Fruit fly (Drosophila melanogaster) whole organism, wandering third instar larva: ENCODE results near the gene CG4080.

ENCODE experiments used
- Hnf4 ChIP-seq: fragments of 200-800 bp; sonication (Bioruptor generic); optimal IDR thresholded peaks from 2 replicates; lab custom pipeline; 2016; ENCODE audit warnings: missing biosample characterization, mild to moderate bottlenecking, missing genetic modification characterization
- Myc ChIP-seq: fragments of >200 bp; optimal IDR thresholded peaks from 2 replicates; lab custom pipeline; 2017
- dsf ChIP-seq: sonication (Bioruptor generic); optimal IDR thresholded peaks from 2 replicates; lab custom pipeline; 2016; ENCODE audit warnings: missing biosample characterization, missing genetic modification characterization, borderline replicate concordance
- h ChIP-seq: fragments of 200-800 bp; sonication (Bioruptor generic); optimal IDR thresholded peaks from 3 replicates; lab custom pipeline; 2016; ENCODE audit warnings: missing biosample characterization, mild to moderate bottlenecking, missing genetic modification characterization

- no peak for TF ChIP-seq h (GFP tag; lab: Kevin White, UChicago)
- TF ChIP-seq dsf: no peak
- TF ChIP-seq Hnf4 (GFP tag; lab: Kevin White, UChicago): no peak
- TF ChIP-seq Myc: no peak
Measured at dm6 chr3L:9368665-9369064, 30.4 kb downstream of the CG4080 start.
